Worm (Caenorhabditis elegans) whole organism, L1 larva: Measurements from ENCODE around the gene vps-11.

Experiments
- C04F5.9 ChIP-seq: sonication (generic microtip); optimal IDR thresholded peaks from 2 replicates; lab custom pipeline; 2016; ENCODE audit warnings: missing genetic modification characterization, missing compliant biosample characterization
- C34B4.2 ChIP-seq: sonication (generic microtip); optimal IDR thresholded peaks from 2 replicates; lab custom pipeline; 2017; ENCODE audit warnings: mild to moderate bottlenecking, missing genetic modification characterization, missing compliant biosample characterization
- F16B12.6 ChIP-seq: fragments of 150-350 bp; optimal IDR thresholded peaks from 2 replicates; lab custom pipeline; 2014; ENCODE audit warnings: missing biosample characterization, missing genetic modification characterization
- Y116A8C.19 ChIP-seq: sonication (generic microtip); optimal IDR thresholded peaks from 2 replicates; lab custom pipeline; 2016; ENCODE audit warnings: missing compliant biosample characterization, missing genetic modification characterization, borderline replicate concordance
- aha-1 ChIP-seq: fragments of 150-350 bp; optimal IDR thresholded peaks from 2 replicates; lab custom pipeline; 2014; ENCODE audit warnings: missing biosample characterization, missing genetic modification characterization
- ceh-63 ChIP-seq: fragments of 200-800 bp; sonication (Bioruptor generic); optimal IDR thresholded peaks from 2 replicates; lab custom pipeline; 2018; ENCODE audit warnings: mild to moderate bottlenecking, missing genetic modification characterization, missing compliant biosample characterization
- ceh-88 ChIP-seq: fragments of 200-800 bp; sonication (Bioruptor generic); IDR thresholded peaks from 2 replicates; pipeline ENCODE4 v1.3.6; 2022; ENCODE audit warnings: missing genetic modification characterization, missing compliant biosample characterization
- ces-1 ChIP-seq: fragments of 150-350 bp; optimal IDR thresholded peaks from 2 replicates; lab custom pipeline; 2014; ENCODE audit warnings: missing biosample characterization, missing genetic modification reagents, missing genetic modification characterization
- dsc-1 ChIP-seq: sonication (generic microtip); optimal IDR thresholded peaks from 2 replicates; lab custom pipeline; 2016; ENCODE audit warnings: mild to moderate bottlenecking, missing genetic modification characterization, missing compliant biosample characterization
- efl-1 ChIP-seq, 4 experiments: fragments of 150-350 bp; optimal IDR thresholded peaks in 3 of 4; peaks in 1 of 4; 1 replicate in 1 of 4; 2 replicates in 3 of 4; lab custom pipeline; 2014; ENCODE audit warnings: missing biosample characterization in 2 of 4, missing genetic modification characterization in 2 of 4, missing genetic modification reagents in 2 of 4
- efl-3 ChIP-seq: fragments of 200-800 bp; sonication (Bioruptor generic); optimal IDR thresholded peaks from 2 replicates; lab custom pipeline; 2018; ENCODE audit warnings: mild to moderate bottlenecking, missing genetic modification characterization, missing compliant biosample characterization
- egl-13 ChIP-seq: sonication (generic microtip); optimal IDR thresholded peaks from 2 replicates; lab custom pipeline; 2016; ENCODE audit warnings: missing genotype, missing genetic modification reagents, missing genetic modification characterization, missing compliant biosample characterization
- elt-2 ChIP-seq: sonication (generic microtip); optimal IDR thresholded peaks from 2 replicates; lab custom pipeline; 2016; ENCODE audit warnings: missing genetic modification characterization, mild to moderate bottlenecking, inconsistent platforms, missing compliant biosample characterization, missing genetic modification reagents
- fkh-10 ChIP-seq: sonication (generic microtip); optimal IDR thresholded peaks from 2 replicates; lab custom pipeline; 2017; ENCODE audit warnings: missing biosample characterization, missing genetic modification reagents, missing genetic modification characterization
- fos-1 ChIP-seq: fragments of 150-350 bp; optimal IDR thresholded peaks from 2 replicates; lab custom pipeline; 2014; ENCODE audit warnings: missing biosample characterization, missing genetic modification characterization
- grh-1 ChIP-seq: fragments of 200-800 bp; sonication (Bioruptor generic); IDR thresholded peaks from 2 replicates; pipeline ENCODE4 v1.3.6; 2022; ENCODE audit warnings: missing genetic modification reagents, missing genetic modification characterization, missing compliant biosample characterization
- hlh-17 ChIP-seq: fragments of 200-800 bp; sonication (Bioruptor generic); optimal IDR thresholded peaks from 2 replicates; lab custom pipeline; 2018; ENCODE audit warnings: missing genetic modification characterization, mild to moderate bottlenecking, missing compliant biosample characterization, moderate library complexity, borderline replicate concordance
- hpl-2 ChIP-seq: fragments of 150-350 bp; optimal IDR thresholded peaks from 2 replicates; lab custom pipeline; 2014; ENCODE audit warnings: missing biosample characterization, missing genetic modification reagents, missing genetic modification characterization
- isw-1 ChIP-seq: fragments of 200-800 bp; sonication (Bioruptor generic); IDR thresholded peaks from 2 replicates; pipeline ENCODE4 v1.3.6; 2022; ENCODE audit warnings: missing genetic modification characterization, missing compliant biosample characterization
- lin-13 ChIP-seq: fragments of 150-350 bp; optimal IDR thresholded peaks from 2 replicates; lab custom pipeline; 2014; ENCODE audit warnings: missing biosample characterization, missing genetic modification reagents, missing genetic modification characterization
- lin-14 ChIP-seq: fragments of 200-800 bp; sonication (Bioruptor generic); optimal IDR thresholded peaks from 2 replicates; lab custom pipeline; 2018; ENCODE audit warnings: mild to moderate bottlenecking, missing genetic modification characterization, moderate library complexity, missing compliant biosample characterization
- lsy-2 ChIP-seq, 2 experiments: fragments of 150-350 bp; optimal IDR thresholded peaks; 2 replicates each; lab custom pipeline; 2014; ENCODE audit warnings: missing biosample characterization in 2 of 2, missing genetic modification characterization in 2 of 2
- mab-9 ChIP-seq: fragments of 200-800 bp; sonication (Bioruptor generic); IDR thresholded peaks from 2 replicates; pipeline ENCODE4 v1.3.6; 2022; ENCODE audit warnings: missing genetic modification reagents, missing genetic modification characterization, missing compliant biosample characterization
- nhr-12 ChIP-seq: sonication (generic microtip); optimal IDR thresholded peaks from 2 replicates; lab custom pipeline; 2017; ENCODE audit warnings: missing biosample characterization, missing genetic modification characterization
- nhr-19 ChIP-seq: fragments of 200-800 bp; sonication (Bioruptor generic); conservative IDR thresholded peaks from 2 replicates; pipeline ENCODE4 v1.3.6; 2022; ENCODE audit warnings: missing genetic modification characterization, missing compliant biosample characterization
- nhr-237 ChIP-seq: fragments of 150-350 bp; optimal IDR thresholded peaks from 2 replicates; lab custom pipeline; 2014; ENCODE audit warnings: missing biosample characterization, missing genetic modification characterization
- nhr-47 ChIP-seq: sonication (generic microtip); optimal IDR thresholded peaks from 2 replicates; lab custom pipeline; 2016; ENCODE audit warnings: mild to moderate bottlenecking, missing genetic modification characterization, moderate library complexity, missing compliant biosample characterization
- nhr-71 ChIP-seq: sonication (generic microtip); optimal IDR thresholded peaks from 2 replicates; lab custom pipeline; 2016; ENCODE audit warnings: mild to moderate bottlenecking, missing genetic modification characterization, moderate library complexity, missing compliant biosample characterization
- pag-3 ChIP-seq: sonication (generic microtip); optimal IDR thresholded peaks from 2 replicates; lab custom pipeline; 2017; ENCODE audit warnings: missing genetic modification characterization, mild to moderate bottlenecking, missing compliant biosample characterization, antibody characterized with exemption, borderline replicate concordance; ENCODE audit not compliant: insufficient read depth
- pqm-1 ChIP-seq: sonication (generic microtip); optimal IDR thresholded peaks from 3 replicates; lab custom pipeline; 2017; ENCODE audit warnings: missing biosample characterization, missing genetic modification characterization
- skn-1 ChIP-seq: fragments of 150-350 bp; optimal IDR thresholded peaks from 2 replicates; lab custom pipeline; 2014; ENCODE audit warnings: missing biosample characterization, missing genetic modification characterization
- snpc-4 ChIP-seq: fragments of 150-350 bp; optimal IDR thresholded peaks from 2 replicates; lab custom pipeline; 2014; ENCODE audit warnings: missing biosample characterization, missing genetic modification characterization
- sox-4 ChIP-seq: sonication (generic microtip); optimal IDR thresholded peaks from 2 replicates; lab custom pipeline; 2016; ENCODE audit warnings: missing genetic modification characterization, missing compliant biosample characterization
- sptf-1 ChIP-seq: fragments of 150-350 bp; optimal IDR thresholded peaks from 2 replicates; lab custom pipeline; 2014; ENCODE audit warnings: missing biosample characterization, missing genetic modification characterization
- swsn-7 ChIP-seq: sonication (generic microtip); optimal IDR thresholded peaks from 2 replicates; lab custom pipeline; 2016; ENCODE audit warnings: missing genetic modification characterization, missing compliant biosample characterization
- tbx-2 ChIP-seq: sonication (generic microtip); optimal IDR thresholded peaks from 2 replicates; lab custom pipeline; 2016; ENCODE audit warnings: missing genetic modification characterization, missing compliant biosample characterization
- unc-30 ChIP-seq: sonication (generic microtip); optimal IDR thresholded peaks from 2 replicates; lab custom pipeline; 2017; ENCODE audit warnings: missing biosample characterization, missing genetic modification characterization
- unc-86 ChIP-seq: sonication (generic microtip); optimal IDR thresholded peaks from 2 replicates; lab custom pipeline; 2016; ENCODE audit warnings: missing genetic modification characterization, missing compliant biosample characterization
- vab-15 ChIP-seq: sonication (generic microtip); optimal IDR thresholded peaks from 2 replicates; lab custom pipeline; 2017; ENCODE audit warnings: missing genotype, mild to moderate bottlenecking, missing genetic modification characterization, missing compliant biosample characterization
- xbp-1 ChIP-seq: sonication (generic microtip); optimal IDR thresholded peaks from 2 replicates; lab custom pipeline; 2016; ENCODE audit warnings: missing genetic modification characterization, missing compliant biosample characterization
- zag-1 ChIP-seq: fragments of 150-350 bp; optimal IDR thresholded peaks from 2 replicates; lab custom pipeline; 2014; ENCODE audit warnings: missing biosample characterization, missing genetic modification characterization
- ztf-11 ChIP-seq, 2 experiments: sonication (generic microtip); optimal IDR thresholded peaks; 2 replicates each; lab custom pipeline; 2016 to 2017; ENCODE audit warnings: missing genetic modification characterization in 2 of 2, missing biosample characterization in 1 of 2, missing compliant biosample characterization in 1 of 2
- ztf-4 ChIP-seq: fragments of 150-350 bp; optimal IDR thresholded peaks from 2 replicates; lab custom pipeline; 2014; ENCODE audit warnings: missing biosample characterization, missing genetic modification characterization

Gene vps-11

DNA sequence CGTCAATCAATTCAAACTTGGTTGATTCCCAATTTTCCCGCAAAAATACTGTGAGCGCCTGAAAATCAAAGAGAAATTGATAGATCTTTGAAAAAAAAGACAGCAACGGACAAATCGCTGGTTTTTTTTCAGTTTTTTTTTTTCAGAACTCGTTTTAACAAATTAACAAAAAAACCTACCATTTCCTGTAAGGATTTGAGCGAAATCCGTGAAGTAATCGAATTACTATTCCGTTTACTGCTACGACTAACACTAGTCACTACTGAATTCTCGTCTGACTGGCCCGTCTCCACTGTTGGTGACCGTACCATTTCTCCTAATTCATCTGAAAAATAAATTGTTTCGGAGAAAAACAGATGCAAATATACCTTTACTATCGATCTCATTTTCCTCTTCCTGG, 33.9 kb downstream of the vps-11 start:
- no peak for TF ChIP-seq xbp-1 (tag; lab: Kevin White, UChicago)
- no peak for TF ChIP-seq efl-3

- no peak for TF ChIP-seq hpl-2
- 0 out of 2 replicates have a peak, but pooled peaks have one; percentile 9 for TF ChIP-seq isw-1 (GFP tag; lab: Robert Waterston, UW)
- no peak for TF ChIP-seq tbx-2 (tag; lab: Kevin White, UChicago)
- TF ChIP-seq fkh-10 (GFP tag; lab: Kevin White, UChicago) = peak; percentile 67
- no peak for TF ChIP-seq nhr-19 (GFP tag; lab: Robert Waterston, UW)
- no peak for TF ChIP-seq mab-9 (GFP tag; lab: Robert Waterston, UW)
- peak; percentile 85 for TF ChIP-seq ces-1 (GFP tag; lab: Kevin White, UChicago)
- TF ChIP-seq lin-14 (GFP tag; lab: Kevin White, UChicago) = peak; percentile 84
- no peak for TF ChIP-seq pqm-1 (tag; lab: Kevin White, UChicago)
- TF ChIP-seq sptf-1 (tag; lab: Kevin White, UChicago) = no peak
- TF ChIP-seq efl-1 (optimal IDR thresholded peaks at IDR 0.05; lab: Kevin White, UChicago) = no peak
- TF ChIP-seq efl-1 (GFP tag; optimal IDR thresholded peaks at IDR 0.05 in 1 of 2; lab: Kevin White, UChicago) = peak in 1 of 2 experiments; percentile 53
- TF ChIP-seq lsy-2 (tag; optimal IDR thresholded peaks at IDR 0.05; lab: Kevin White, UChicago) = peak in 1 of 2 experiments; percentile 1
- TF ChIP-seq dsc-1 (tag; lab: Kevin White, UChicago) = no peak
- no peak for TF ChIP-seq vab-15 (tag; lab: Kevin White, UChicago)
- no peak for TF ChIP-seq grh-1 (GFP tag; lab: Robert Waterston, UW)
- no peak for TF ChIP-seq swsn-7 (tag; lab: Kevin White, UChicago)
- peak; percentile 26 for TF ChIP-seq nhr-71 (tag; lab: Kevin White, UChicago)
- no peak for TF ChIP-seq aha-1 (tag; lab: Kevin White, UChicago)
- TF ChIP-seq zag-1 (tag; lab: Kevin White, UChicago) = no peak
- TF ChIP-seq nhr-47 = peak; percentile 9
- no peak for TF ChIP-seq C34B4.2
- no peak for TF ChIP-seq F16B12.6 (tag; lab: Kevin White, UChicago)
- TF ChIP-seq unc-30 (tag; lab: Kevin White, UChicago) = no peak
These were observed 34.3 kb downstream of the vps-11 start for ce11 chrII:10758951-10759350.

DNA sequence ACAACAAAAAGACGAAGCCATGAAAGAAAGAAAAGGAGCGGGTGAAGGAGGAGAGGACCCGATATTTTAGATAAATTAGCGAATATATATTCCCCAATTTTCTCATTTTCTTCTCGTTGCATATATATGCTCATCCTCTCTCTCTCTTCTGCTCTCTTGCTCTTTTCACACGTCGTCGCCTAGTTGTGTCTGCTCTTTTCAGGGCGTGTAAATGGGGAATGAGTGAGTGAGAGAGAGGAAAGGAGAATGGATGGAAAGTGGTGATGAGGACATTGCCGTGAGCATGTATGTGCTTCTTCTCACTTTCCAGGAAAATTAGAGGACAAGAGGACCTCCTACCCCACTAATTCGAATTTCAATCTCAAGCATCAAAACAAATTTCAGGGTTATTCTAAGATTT, 37.8 kb downstream of the vps-11 start:
- no peak for TF ChIP-seq sox-4 (tag; lab: Kevin White, UChicago)
- TF ChIP-seq lin-14 (GFP tag; lab: Kevin White, UChicago) = peak; percentile 63
- no peak for TF ChIP-seq ztf-11 (tag; optimal IDR thresholded peaks at IDR 0.05; lab: Kevin White, UChicago)
- peak; percentile 30 for TF ChIP-seq egl-13 (tag; lab: Kevin White, UChicago)
- TF ChIP-seq nhr-237 (tag; lab: Kevin White, UChicago) = no peak
- peak; percentile 20 for TF ChIP-seq unc-86 (tag; lab: Kevin White, UChicago)
- peak; percentile 26 for TF ChIP-seq nhr-71 (tag; lab: Kevin White, UChicago)
- no peak for TF ChIP-seq ceh-88
- TF ChIP-seq lin-13 (GFP tag; lab: Kevin White, UChicago) = no peak
- TF ChIP-seq dsc-1 (tag; lab: Kevin White, UChicago) = peak; percentile 22
- TF ChIP-seq mab-9 (GFP tag; lab: Robert Waterston, UW) = no peak
- no peak for TF ChIP-seq hlh-17 (GFP tag; lab: Kevin White, UChicago)

ce11 chrII:10753694-10754093, 39.6 kb downstream of the vps-11 start:
- TF ChIP-seq lin-14 (GFP tag; lab: Kevin White, UChicago) = peak; percentile 40
- TF ChIP-seq nhr-47 = no peak
- no peak for TF ChIP-seq snpc-4
- peak; percentile 94 for TF ChIP-seq fkh-10 (GFP tag; lab: Kevin White, UChicago)
- TF ChIP-seq, all 84 proteins: peak for 2

DNA sequence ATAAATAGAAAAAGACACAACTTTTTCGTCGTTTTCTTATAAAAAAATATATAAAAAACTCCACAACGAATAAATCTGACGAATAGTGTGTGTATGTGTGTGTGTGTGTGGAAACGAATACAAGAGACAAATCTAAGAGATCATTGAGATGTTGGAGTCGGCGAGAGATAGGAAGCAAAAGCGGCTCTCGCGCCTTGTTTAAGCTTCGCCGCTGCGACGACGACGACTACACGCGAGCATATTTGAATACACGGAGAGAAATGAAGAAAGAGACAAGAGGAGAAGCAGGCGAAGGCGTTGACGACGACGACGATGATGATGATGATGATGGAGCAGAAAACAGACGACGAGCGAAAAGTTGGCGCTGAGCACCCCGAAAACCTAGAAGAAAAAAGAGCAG, 48.5 kb downstream of the vps-11 start:
- TF ChIP-seq ces-1 (GFP tag; lab: Kevin White, UChicago) (no peak), elt-2 (tag; lab: Kevin White, UChicago) (no peak), vab-15 (tag; lab: Kevin White, UChicago) (no peak), pag-3 (tag; lab: Kevin White, UChicago) (no peak), skn-1 (tag; lab: Kevin White, UChicago) (no peak), fos-1 (tag; lab: Kevin White, UChicago) (no peak), nhr-12 (tag; lab: Kevin White, UChicago) (no peak), nhr-237 (tag; lab: Kevin White, UChicago) (no peak), F16B12.6 (tag; lab: Kevin White, UChicago) (no peak), xbp-1 (tag; lab: Kevin White, UChicago) (no peak), nhr-19 (GFP tag; lab: Robert Waterston, UW) (no peak), efl-1 (optimal IDR thresholded peaks at IDR 0.05; lab: Kevin White, UChicago) (peak; percentile 20 to 48), efl-1 (GFP tag; optimal IDR thresholded peaks at IDR 0.05 in 1 of 2; lab: Kevin White, UChicago) (peak in 1 of 2 experiments; percentile 11), Y116A8C.19 (tag; lab: Kevin White, UChicago) (no peak), zag-1 (tag; lab: Kevin White, UChicago) (no peak), ztf-4 (no peak), C34B4.2 (no peak), aha-1 (tag; lab: Kevin White, UChicago) (no peak), ceh-63 (GFP tag; lab: Kevin White, UChicago) (no peak), C04F5.9 (no peak)
